Worm (Caenorhabditis elegans): Measurements from ENCODE around the gene D1086.7.

DNA sequence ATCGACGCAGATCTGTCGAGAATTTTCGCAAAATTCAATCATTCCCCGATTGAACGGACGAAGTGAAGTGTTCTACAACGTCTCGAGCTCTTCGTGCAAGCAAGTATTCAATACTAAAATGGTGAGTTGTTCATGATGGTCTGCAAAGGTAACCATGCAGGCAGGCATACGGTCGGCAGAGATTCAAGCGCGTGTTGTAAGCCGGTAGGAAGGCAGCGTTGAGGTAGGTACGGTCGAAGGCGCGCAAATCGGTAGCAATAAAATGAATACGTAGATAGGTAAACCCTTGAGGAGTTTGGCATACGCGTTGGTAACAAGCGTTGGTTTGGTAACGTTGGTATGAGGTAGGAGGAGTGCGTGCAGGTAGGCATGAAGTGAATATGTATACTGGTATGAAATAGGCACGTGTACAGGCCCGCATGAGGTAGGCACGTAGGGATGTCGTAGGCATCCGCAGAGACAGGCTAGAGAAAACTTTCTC is 16.2 kb upstream of the D1086.7 start, which contains the start of gene D1086.17:
- TF ChIP-seq tra-4 (tag; optimal IDR thresholded peaks at IDR 0.05) (no peak), ceh-36 (tag; optimal IDR thresholded peaks at IDR 0.05) (no peak), ama-1 (optimal IDR thresholded peaks at IDR 0.05) (no peak), hmg-4 (GFP tag; optimal IDR thresholded peaks at IDR 0.05) (no peak), F13C5.2 (tag; optimal IDR thresholded peaks at IDR 0.05) (no peak), tbx-37 (GFP tag; conservative IDR thresholded peaks at IDR 0.05) (no peak), hnd-1 (tag; optimal IDR thresholded peaks at IDR 0.05) (no peak), ceh-13 (GFP tag; optimal IDR thresholded peaks at IDR 0.05) (no peak), flt-1 (GFP tag; IDR thresholded peaks at IDR 0.05) (no peak), ets-7 (tag; optimal IDR thresholded peaks at IDR 0.05) (no peak), scrt-1 (GFP tag; IDR thresholded peaks at IDR 0.05) (no peak), hmbx-1 (tag; optimal IDR thresholded peaks at IDR 0.05) (no peak)
